Worm (Caenorhabditis elegans) whole organism, L2 larva: ENCODE results near the gene glb-14.

Experiments used
- dmd-4 ChIP-seq: sonication (generic microtip); optimal IDR thresholded peaks from 2 replicates; lab custom pipeline; 2017; ENCODE audit warnings: missing biosample characterization, missing genetic modification characterization
- mbf-1 ChIP-seq: sonication (generic microtip); optimal IDR thresholded peaks from 2 replicates; lab custom pipeline; 2017; ENCODE audit warnings: missing biosample characterization, missing genetic modification characterization
- nhr-237 ChIP-seq: fragments of 150-350 bp; optimal IDR thresholded peaks from 2 replicates; lab custom pipeline; 2014; ENCODE audit warnings: missing biosample characterization, missing genetic modification characterization
- unc-62 ChIP-seq: fragments of 150-350 bp; optimal IDR thresholded peaks from 2 replicates; lab custom pipeline; 2014; ENCODE audit warnings: missing biosample characterization, missing genetic modification reagents, missing genetic modification characterization

- no peak for TF ChIP-seq dmd-4 (tag; lab: Kevin White, UChicago)
- TF ChIP-seq nhr-237 (tag; lab: Kevin White, UChicago), result no peak
- TF ChIP-seq mbf-1 (tag; lab: Kevin White, UChicago), result no peak
- TF ChIP-seq unc-62 (GFP tag; lab: Kevin White, UChicago), result no peak
These were observed 21.9 kb upstream of the glb-14 start for ce11 chrV:15566511-15567178.
